Fruit fly (Drosophila melanogaster): Measurements from ENCODE around the gene CG17672.
A peak's percentile ranks its signal among the peaks of the same experiment; 100 is the strongest.

The CG17672 gene

DNA sequence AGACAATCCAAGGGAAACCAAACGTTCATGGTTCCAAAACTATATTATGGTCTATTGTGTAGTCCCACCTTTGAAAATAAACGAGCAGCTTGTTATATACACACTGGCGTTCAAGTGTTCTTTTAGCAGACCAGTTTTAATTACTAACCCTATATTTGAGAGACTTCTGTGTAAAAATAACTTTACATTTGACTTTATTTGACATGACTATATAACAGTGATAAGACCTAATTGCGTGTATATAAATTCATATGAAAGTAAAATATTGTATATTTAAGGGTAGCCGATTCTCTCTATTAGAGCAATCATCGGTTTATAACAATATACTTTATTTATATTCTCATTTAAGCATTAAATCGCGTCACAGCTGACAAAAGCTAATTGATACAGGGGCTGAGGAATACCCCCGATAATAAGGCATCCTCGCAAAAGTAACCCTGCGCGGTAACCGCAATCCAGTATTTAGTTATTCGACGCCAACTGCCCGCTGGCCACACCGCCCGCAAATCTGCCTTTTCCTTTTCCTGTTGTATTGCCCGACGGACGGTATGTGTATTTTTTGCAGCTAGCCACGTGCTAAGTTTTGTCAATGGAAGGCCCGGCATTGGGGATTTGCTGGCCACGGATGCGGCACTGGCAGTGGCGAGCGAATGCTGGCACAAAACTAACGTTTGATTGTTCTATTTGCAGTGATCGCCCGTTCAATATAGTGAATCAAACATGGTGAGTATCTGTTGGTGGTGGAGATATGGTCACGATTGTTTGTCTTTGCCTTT is 12.7 kb downstream of the CG17672 start, which contains the start of gene RpS4 (continued):
- TF ChIP-seq ATbp (GFP tag; optimal IDR thresholded peaks at IDR 0.05) (peak; percentile 94), nau (GFP tag; optimal IDR thresholded peaks at IDR 0.05) (peak; percentile 95), h (optimal IDR thresholded peaks at IDR 0.05) (no peak), Awh (GFP tag; IDR thresholded peaks at IDR 0.05) (peak; percentile 92), lov (optimal IDR thresholded peaks at IDR 0.05) (no peak), lov (GFP tag; IDR thresholded peaks at IDR 0.05) (peak; percentile 96), CG17359 (tag; optimal IDR thresholded peaks at IDR 0.05) (peak; percentile 84), pan (optimal IDR thresholded peaks at IDR 0.05) (no peak), pan (GFP tag; optimal IDR thresholded peaks at IDR 0.05 in 1 of 2, IDR thresholded peaks at IDR 0.05 in 1 of 2) (peak in 1 of 2 experiments; percentile 85), gsb (GFP tag; IDR thresholded peaks at IDR 0.05) (peak; percentile 71), rib (GFP tag; IDR thresholded peaks at IDR 0.05) (peak; percentile 83), ftz-f1 (GFP tag; optimal IDR thresholded peaks at IDR 0.05) (peak; percentile 65), twi (tag; optimal IDR thresholded peaks at IDR 0.05) (peak; percentile 62), row (GFP tag; IDR thresholded peaks at IDR 0.05) (peak; percentile 92), CG9609 (GFP tag; optimal IDR thresholded peaks at IDR 0.05) (peak; percentile 77), gfzf (GFP tag; optimal IDR thresholded peaks at IDR 0.05) (peak; percentile 92), CG11723 (GFP tag; optimal IDR thresholded peaks at IDR 0.05) (peak; percentile 93), YL-1 (GFP tag; optimal IDR thresholded peaks at IDR 0.05) (peak; percentile 99), tio (GFP tag; optimal IDR thresholded peaks at IDR 0.05) (no peak), CG3065 (GFP tag; optimal IDR thresholded peaks at IDR 0.05) (peak; percentile 49), CG33213 (GFP tag; optimal IDR thresholded peaks at IDR 0.05) (peak; percentile 91), CG2678 (tag; optimal IDR thresholded peaks at IDR 0.05) (peak; percentile 78), slou (GFP tag; optimal IDR thresholded peaks at IDR 0.05) (peak; percentile 73), odd (GFP tag; optimal IDR thresholded peaks at IDR 0.05) (peak; percentile 98), wdn (GFP tag; IDR thresholded peaks at IDR 0.05) (peak; percentile 77), B-H1 (GFP tag; IDR thresholded peaks at IDR 0.05) (peak; percentile 61), CG6689 (GFP tag; IDR thresholded peaks at IDR 0.05) (peak; percentile 65), slbo (GFP tag; IDR thresholded peaks at IDR 0.05) (peak; percentile 89), ewg (GFP tag; optimal IDR thresholded peaks at IDR 0.05) (peak; percentile 88), CG18619 (GFP tag; optimal IDR thresholded peaks at IDR 0.05) (peak; percentile 96), cg (GFP tag; optimal IDR thresholded peaks at IDR 0.05) (no peak), aop (GFP tag; IDR thresholded peaks at IDR 0.05) (no peak), nerfin-1 (tag; optimal IDR thresholded peaks at IDR 0.05) (peak; percentile 80), scrt (GFP tag; optimal IDR thresholded peaks at IDR 0.05) (peak; percentile 92), lilli (GFP tag; optimal IDR thresholded peaks at IDR 0.05) (peak; percentile 74), fd3F (GFP tag; optimal IDR thresholded peaks at IDR 0.05) (peak; percentile 76), CG34376 (GFP tag; optimal IDR thresholded peaks at IDR 0.05) (peak; percentile 99), CG8359 (GFP tag; optimal IDR thresholded peaks at IDR 0.05; ENCODE audit: borderline replicate concordance) (peak; percentile 85), CG8765 (GFP tag; IDR thresholded peaks at IDR 0.05) (peak; percentile 62; the same call in 1 of the 2 replicates), br (optimal IDR thresholded peaks at IDR 0.05) (no peak), emc (GFP tag; optimal IDR thresholded peaks at IDR 0.05) (peak; percentile 68), insv (GFP tag; optimal IDR thresholded peaks at IDR 0.05) (peak in 1 of 2 experiments; percentile 80), CG9437 (GFP tag; optimal IDR thresholded peaks at IDR 0.05) (peak; percentile 75), CG2120 (GFP tag; optimal IDR thresholded peaks at IDR 0.05) (peak; percentile 71), CG8478 (optimal IDR thresholded peaks at IDR 0.05) (no peak), grn (GFP tag; optimal IDR thresholded peaks at IDR 0.05) (peak; percentile 73), Bgb (GFP tag; IDR thresholded peaks at IDR 0.05; ENCODE audit: partially characterized antibody) (peak; percentile 57; the same call in 1 of the 2 replicates), CG17568 (GFP tag; optimal IDR thresholded peaks at IDR 0.05) (peak; percentile 96), MBD-R2 (GFP tag; IDR thresholded peaks at IDR 0.05) (peak; percentile 51), Gsc (GFP tag; IDR thresholded peaks at IDR 0.05) (no peak), CG43689 (GFP tag; IDR thresholded peaks at IDR 0.05) (peak; percentile 72; the same call in 1 of the 2 replicates)

Measured in whole organism, embryonic.